Fruit fly (Drosophila melanogaster) whole organism, embryonic: ENCODE measurements around the gene ArgRS-m.

ENCODE experiments used
- B-H2 ChIP-seq: fragments of 200-800 bp; sonication (Bioruptor generic); optimal IDR thresholded peaks from 2 replicates; lab custom pipeline; 2018; ENCODE audit warnings: missing biosample characterization, mild to moderate bottlenecking, missing genetic modification characterization
- BEAF-32 ChIP-seq: fragments of 200-800 bp; sonication (Bioruptor generic); optimal IDR thresholded peaks from 3 replicates; lab custom pipeline; 2017; ENCODE audit warnings: missing biosample characterization, missing genetic modification characterization, mild to moderate bottlenecking, moderate library complexity, missing genetic modification reagents
- C15 ChIP-seq: fragments of 200-800 bp; sonication (Bioruptor generic); IDR thresholded peaks from 3 replicates; pipeline ENCODE4 v1.3.6; 2022; ENCODE audit warnings: missing biosample characterization, missing genetic modification characterization
- CG10267 ChIP-seq: fragments of 200-800 bp; sonication (Bioruptor generic); optimal IDR thresholded peaks from 2 replicates; lab custom pipeline; 2018; ENCODE audit warnings: missing biosample characterization, mild to moderate bottlenecking, missing genetic modification characterization, moderate library complexity
- CG10431 ChIP-seq: fragments of 200-800 bp; sonication (Bioruptor generic); optimal IDR thresholded peaks from 3 replicates; lab custom pipeline; 2018; ENCODE audit warnings: missing biosample characterization, mild to moderate bottlenecking, missing genetic modification characterization
- CG11247 ChIP-seq: fragments of 200-800 bp; sonication (Bioruptor generic); IDR thresholded peaks from 2 replicates; pipeline ENCODE4 v1.3.6; 2022; ENCODE audit warnings: missing biosample characterization, missing genetic modification characterization
- CG11695 ChIP-seq: fragments of 200-800 bp; sonication (Bioruptor generic); IDR thresholded peaks from 3 replicates; pipeline ENCODE4 v1.3.6; 2022; ENCODE audit warnings: missing biosample characterization, missing genetic modification characterization
- CG11723 ChIP-seq: fragments of 200-800 bp; sonication (Bioruptor generic); optimal IDR thresholded peaks from 2 replicates; lab custom pipeline; 2017; ENCODE audit warnings: missing biosample characterization, mild to moderate bottlenecking, missing genetic modification characterization
- CG12391 ChIP-seq: fragments of 200-800 bp; sonication (Bioruptor generic); optimal IDR thresholded peaks from 3 replicates; lab custom pipeline; 2018; ENCODE audit warnings: missing biosample characterization, mild to moderate bottlenecking, missing genetic modification characterization, moderate library complexity
- CG14710 ChIP-seq: fragments of 200-800 bp; sonication (Bioruptor generic); optimal IDR thresholded peaks from 3 replicates; lab custom pipeline; 2019; ENCODE audit warnings: missing biosample characterization, mild to moderate bottlenecking, missing genetic modification characterization, moderate library complexity
- CG14860 ChIP-seq: fragments of 200-800 bp; sonication (Bioruptor generic); IDR thresholded peaks from 3 replicates; pipeline ENCODE4 v1.3.6; 2022; ENCODE audit warnings: missing biosample characterization, missing genetic modification characterization; ENCODE audit not compliant: partially characterized antibody
- CG1647 ChIP-seq: fragments of 200-800 bp; sonication (Bioruptor generic); optimal IDR thresholded peaks from 3 replicates; lab custom pipeline; 2016; ENCODE audit warnings: missing biosample characterization, missing genetic modification characterization
- CG17186 ChIP-seq: fragments of 200-800 bp; sonication (Bioruptor generic); optimal IDR thresholded peaks from 3 replicates; lab custom pipeline; 2017; ENCODE audit warnings: missing biosample characterization, missing genetic modification reagents, missing genetic modification characterization
- CG17361 ChIP-seq: fragments of 200-800 bp; sonication (Bioruptor generic); IDR thresholded peaks from 3 replicates; pipeline ENCODE4 v1.3.6; 2022; ENCODE audit warnings: missing biosample characterization, missing genetic modification characterization
- CG18011 ChIP-seq: fragments of 200-800 bp; sonication (Bioruptor generic); optimal IDR thresholded peaks from 2 replicates; lab custom pipeline; 2017; ENCODE audit warnings: missing biosample characterization, missing genetic modification characterization, mild to moderate bottlenecking, moderate library complexity, missing genotype
- CG3163 ChIP-seq: fragments of 200-800 bp; sonication (Bioruptor generic); optimal IDR thresholded peaks from 3 replicates; lab custom pipeline; 2016; ENCODE audit warnings: missing biosample characterization, missing genetic modification characterization
- CG34422 ChIP-seq: fragments of 200-800 bp; sonication (Bioruptor generic); IDR thresholded peaks from 3 replicates; pipeline ENCODE4 v1.3.6; 2022; ENCODE audit warnings: missing biosample characterization, missing genetic modification characterization
- CG4820 ChIP-seq: fragments of 200-800 bp; sonication (Bioruptor generic); optimal IDR thresholded peaks from 3 replicates; lab custom pipeline; 2016; ENCODE audit warnings: missing biosample characterization, missing genetic modification characterization
- CG7372 ChIP-seq: fragments of 200-800 bp; sonication (Bioruptor generic); IDR thresholded peaks from 2 replicates; pipeline ENCODE4 v1.3.6; 2022; ENCODE audit warnings: missing biosample characterization, missing genetic modification characterization
- CG9727 ChIP-seq: fragments of 200-800 bp; sonication (Bioruptor generic); optimal IDR thresholded peaks from 3 replicates; lab custom pipeline; 2017; ENCODE audit warnings: missing biosample characterization, mild to moderate bottlenecking, missing genetic modification characterization
- CG9797 ChIP-seq: fragments of 200-800 bp; sonication (Bioruptor generic); optimal IDR thresholded peaks from 3 replicates; lab custom pipeline; 2018; ENCODE audit warnings: missing biosample characterization, mild to moderate bottlenecking, missing genetic modification characterization
- CTCF ChIP-seq: fragments of 200-800 bp; sonication (Bioruptor generic); optimal IDR thresholded peaks from 2 replicates; lab custom pipeline; 2017; ENCODE audit warnings: missing biosample characterization, mild to moderate bottlenecking, missing genetic modification characterization, moderate library complexity
- Dek ChIP-seq: fragments of 200-800 bp; sonication (Bioruptor generic); optimal IDR thresholded peaks from 3 replicates; lab custom pipeline; 2019; ENCODE audit warnings: missing biosample characterization, mild to moderate bottlenecking, missing genetic modification characterization, moderate library complexity
- Ets97D ChIP-seq: fragments of 200-800 bp; sonication (Bioruptor generic); optimal IDR thresholded peaks from 3 replicates; lab custom pipeline; 2016; ENCODE audit warnings: missing biosample characterization, missing genetic modification characterization
- Hand ChIP-seq: fragments of 200-800 bp; sonication (Bioruptor generic); optimal IDR thresholded peaks from 2 replicates; lab custom pipeline; 2017; ENCODE audit warnings: mild to moderate bottlenecking, missing biosample characterization, missing genetic modification reagents, missing genetic modification characterization
- HmgZ ChIP-seq: fragments of 200-800 bp; sonication (Bioruptor generic); optimal IDR thresholded peaks from 2 replicates; lab custom pipeline; 2018; ENCODE audit warnings: missing biosample characterization, mild to moderate bottlenecking, missing genetic modification characterization
- Hsf ChIP-seq: fragments of 200-800 bp; sonication (Bioruptor generic); optimal IDR thresholded peaks from 3 replicates; lab custom pipeline; 2016; ENCODE audit warnings: missing biosample characterization, missing genetic modification characterization
- Lim3 ChIP-seq: fragments of 200-800 bp; sonication (Bioruptor generic); IDR thresholded peaks from 2 replicates; pipeline ENCODE4 v1.3.6; 2022; ENCODE audit warnings: missing biosample characterization, missing genetic modification characterization
- NC2α ChIP-seq: fragments of 200-800 bp; sonication (Bioruptor generic); optimal IDR thresholded peaks from 2 replicates; lab custom pipeline; 2016; ENCODE audit warnings: missing biosample characterization, missing genetic modification characterization
- NC2β ChIP-seq: fragments of 200-800 bp; sonication (Bioruptor generic); optimal IDR thresholded peaks from 2 replicates; lab custom pipeline; 2016; ENCODE audit warnings: missing biosample characterization, missing genetic modification characterization
- Neu2 ChIP-seq: fragments of 200-800 bp; sonication (Bioruptor generic); optimal IDR thresholded peaks from 3 replicates; lab custom pipeline; 2016; ENCODE audit warnings: missing biosample characterization, missing genetic modification characterization, borderline replicate concordance
- NfI ChIP-seq: fragments of 200-800 bp; sonication (Bioruptor generic); optimal IDR thresholded peaks from 3 replicates; lab custom pipeline; 2018; ENCODE audit warnings: missing biosample characterization, mild to moderate bottlenecking, missing genetic modification characterization, moderate library complexity
- Oaz ChIP-seq: fragments of 200-800 bp; sonication (Bioruptor generic); IDR thresholded peaks from 2 replicates; pipeline ENCODE4 v1.3.6; 2022; ENCODE audit warnings: missing biosample characterization, missing genetic modification characterization
- Oli ChIP-seq: fragments of 200-800 bp; sonication (Bioruptor generic); optimal IDR thresholded peaks from 2 replicates; lab custom pipeline; 2018; ENCODE audit warnings: missing biosample characterization, mild to moderate bottlenecking, missing genetic modification characterization, moderate library complexity
- Tbp ChIP-seq: fragments of >200 bp; optimal IDR thresholded peaks from 2 replicates; lab custom pipeline; 2018; ENCODE audit warnings: missing biosample characterization, missing genetic modification characterization
- amos ChIP-seq: fragments of 200-800 bp; sonication (Bioruptor generic); IDR thresholded peaks from 2 replicates; pipeline ENCODE4 v1.3.6; 2022; ENCODE audit warnings: missing biosample characterization, missing genetic modification characterization; ENCODE audit not compliant: partially characterized antibody
- ap ChIP-seq: fragments of 200-800 bp; sonication (Bioruptor generic); IDR thresholded peaks from 2 replicates; pipeline ENCODE4 v1.3.6; 2022; ENCODE audit warnings: missing biosample characterization, missing genetic modification characterization
- ase ChIP-seq: fragments of 200-800 bp; sonication (Bioruptor generic); IDR thresholded peaks from 3 replicates; pipeline ENCODE4 v1.3.6; 2022; ENCODE audit warnings: missing biosample characterization, missing genetic modification characterization
- bigmax ChIP-seq: fragments of 200-800 bp; sonication (Bioruptor generic); optimal IDR thresholded peaks from 2 replicates; lab custom pipeline; 2018; ENCODE audit warnings: missing biosample characterization, mild to moderate bottlenecking, missing genetic modification characterization
- cas ChIP-seq: fragments of 200-800 bp; sonication (Bioruptor generic); IDR thresholded peaks from 2 replicates; pipeline ENCODE4 v1.3.6; 2022; ENCODE audit warnings: missing biosample characterization, missing genetic modification characterization
- chif ChIP-seq, 2 experiments: fragments of 200-800 bp; sonication (Bioruptor generic); optimal IDR thresholded peaks; 3 replicates each; lab custom pipeline; 2016; ENCODE audit warnings: missing biosample characterization in 2 of 2, missing genetic modification characterization in 2 of 2
- ci ChIP-seq: fragments of 200-800 bp; sonication (Bioruptor generic); IDR thresholded peaks from 3 replicates; pipeline ENCODE4 v1.3.6; 2022; ENCODE audit warnings: missing biosample characterization, missing genetic modification characterization
- gcm2 ChIP-seq: fragments of 200-800 bp; sonication (Bioruptor generic); optimal IDR thresholded peaks from 2 replicates; lab custom pipeline; 2016; ENCODE audit warnings: missing biosample characterization, missing genetic modification characterization
- inv ChIP-seq: fragments of 200-800 bp; sonication (Bioruptor generic); IDR thresholded peaks from 2 replicates; pipeline ENCODE4 v1.3.6; 2022; ENCODE audit warnings: missing biosample characterization, missing genetic modification characterization; ENCODE audit not compliant: partially characterized antibody
- lbe ChIP-seq: fragments of 200-800 bp; sonication (Bioruptor generic); optimal IDR thresholded peaks from 2 replicates; lab custom pipeline; 2016; ENCODE audit warnings: missing biosample characterization, mild to moderate bottlenecking, missing genetic modification characterization
- nom ChIP-seq: fragments of 200-800 bp; sonication (Bioruptor generic); optimal IDR thresholded peaks from 2 replicates; lab custom pipeline; 2017; ENCODE audit warnings: missing biosample characterization, missing genetic modification characterization, mild to moderate bottlenecking, moderate library complexity, missing genetic modification reagents
- pum ChIP-seq: fragments of 200-800 bp; sonication (Bioruptor generic); optimal IDR thresholded peaks from 2 replicates; lab custom pipeline; 2016; ENCODE audit warnings: missing biosample characterization, missing genetic modification characterization
- ranshi ChIP-seq: fragments of 200-800 bp; sonication (Bioruptor generic); IDR thresholded peaks from 2 replicates; pipeline ENCODE4 v1.3.6; 2022; ENCODE audit warnings: missing biosample characterization, missing genetic modification characterization
- sc ChIP-seq, 3 experiments: fragments of >200 bp in 2 of 3; fragments of 200-800 bp in 1 of 3; sonication (Bioruptor generic) in 1 of 3; optimal IDR thresholded peaks; 2 replicates in 2 of 3; 3 replicates in 1 of 3; lab custom pipeline; 2017; ENCODE audit warnings: mild to moderate bottlenecking in 1 of 3, missing biosample characterization in 1 of 3, missing genetic modification characterization in 1 of 3, missing genetic modification reagents in 1 of 3
- vvl ChIP-seq: fragments of 200-800 bp; sonication (Bioruptor generic); IDR thresholded peaks from 2 replicates; pipeline ENCODE4 v1.3.6; 2022; ENCODE audit warnings: missing biosample characterization, missing genetic modification characterization
- zfh2 ChIP-seq: fragments of 200-800 bp; sonication (Bioruptor generic); optimal IDR thresholded peaks from 2 replicates; lab custom pipeline; 2016; ENCODE audit warnings: missing biosample characterization, missing genetic modification characterization

The ArgRS-m gene

dm6 chr3R:7895457-7895856 is 8.6 kb downstream of the ArgRS-m start (continued):
- TF ChIP-seq zfh2 (GFP tag; lab: Kevin White, UChicago) = peak; percentile 64
- no peak for TF ChIP-seq CG9727
- TF ChIP-seq CG4820 (GFP tag; lab: Kevin White, UChicago) = peak; percentile 14
- peak; percentile 57 for TF ChIP-seq Hand (GFP tag; lab: Kevin White, UChicago)
- no peak for TF ChIP-seq CG10431 (GFP tag; lab: Kevin White, UChicago)
- TF ChIP-seq Tbp (GFP tag; lab: Kevin White, UChicago) = no peak
- TF ChIP-seq CG3163 (GFP tag; lab: Kevin White, UChicago) = no peak
- TF ChIP-seq CG12391 (tag; lab: Kevin White, UChicago) = no peak
- TF ChIP-seq ap (GFP tag; lab: Robert Waterston, UW) = no peak
- TF ChIP-seq chif (GFP tag; optimal IDR thresholded peaks at IDR 0.05; lab: Kevin White, UChicago) = peak in 1 of 2 experiments; percentile 24
- TF ChIP-seq Ets97D (GFP tag; lab: Kevin White, UChicago) = no peak
- TF ChIP-seq ci (GFP tag; lab: Robert Waterston, UW) = peak; percentile 44; the same call in 1 of the 3 replicates
- no peak for TF ChIP-seq CG11723 (GFP tag; lab: Kevin White, UChicago)
- TF ChIP-seq CG1647 (GFP tag; lab: Kevin White, UChicago) = peak; percentile 37
- TF ChIP-seq CG9797 (GFP tag; lab: Kevin White, UChicago) = no peak
- TF ChIP-seq CG18011 (GFP tag; lab: Kevin White, UChicago) = no peak
- peak; percentile 14 for TF ChIP-seq pum
- TF ChIP-seq NfI (GFP tag; lab: Kevin White, UChicago) = no peak
- no peak for TF ChIP-seq Lim3
- TF ChIP-seq CG7372 (GFP tag; lab: Robert Waterston, UW) = peak; percentile 55
- peak; percentile 54 for TF ChIP-seq HmgZ (tag; lab: Kevin White, UChicago)
- TF ChIP-seq BEAF-32 (GFP tag; lab: Kevin White, UChicago) = no peak
- TF ChIP-seq Dek (tag; lab: Kevin White, UChicago) = no peak
- no peak for TF ChIP-seq B-H2 (GFP tag; lab: Kevin White, UChicago)
- TF ChIP-seq inv (GFP tag; lab: Robert Waterston, UW) = no peak
- TF ChIP-seq nom = peak; percentile 71
- no peak for TF ChIP-seq bigmax (GFP tag; lab: Kevin White, UChicago)
- TF ChIP-seq C15 (GFP tag; lab: Robert Waterston, UW) = no peak
- TF ChIP-seq ranshi = peak; percentile 80
- TF ChIP-seq CG17186 (GFP tag; lab: Kevin White, UChicago) = no peak
- TF ChIP-seq NC2α (GFP tag; lab: Kevin White, UChicago) = no peak
- peak; percentile 40 for TF ChIP-seq NC2β (GFP tag; lab: Kevin White, UChicago)
- TF ChIP-seq CG11695 (GFP tag; lab: Robert Waterston, UW) = peak; percentile 90
- TF ChIP-seq CG34422 (GFP tag; lab: Robert Waterston, UW) = peak; percentile 66; the same call in 2 of the 3 replicates
- peak; percentile 67 for TF ChIP-seq Hsf (GFP tag; lab: Kevin White, UChicago)
- no peak for TF ChIP-seq sc (optimal IDR thresholded peaks at IDR 0.05; lab: Kevin White, UChicago)
- TF ChIP-seq sc (GFP tag; optimal IDR thresholded peaks at IDR 0.05; lab: Kevin White, UChicago) = no peak
- peak; percentile 70 for TF ChIP-seq Oli (tag; lab: Kevin White, UChicago)
- no peak for TF ChIP-seq CG17361 (GFP tag; lab: Robert Waterston, UW)
- no peak for TF ChIP-seq CG14860 (GFP tag; lab: Robert Waterston, UW)
- no peak for TF ChIP-seq CTCF (GFP tag; lab: Kevin White, UChicago)
- peak; percentile 57; the same call in 1 of the 2 replicates for TF ChIP-seq CG11247
- peak; percentile 62; the same call in 1 of the 2 replicates for TF ChIP-seq Oaz (GFP tag; lab: Robert Waterston, UW)
- no peak for TF ChIP-seq Neu2 (GFP tag; lab: Kevin White, UChicago)
- peak; percentile 63; the same call in 2 of the 3 replicates for TF ChIP-seq ase (GFP tag; lab: Robert Waterston, UW)
- TF ChIP-seq lbe = no peak
- TF ChIP-seq amos (GFP tag; lab: Robert Waterston, UW) = no peak; the same call in 1 of the 2 replicates
- no peak for TF ChIP-seq CG14710
- no peak for TF ChIP-seq gcm2 (GFP tag; lab: Kevin White, UChicago)
- peak; percentile 87 for TF ChIP-seq vvl
- peak; percentile 49 for TF ChIP-seq CG10267
- TF ChIP-seq cas = peak; percentile 79
